Worm (Caenorhabditis elegans): Measurements from ENCODE around the gene C27D6.15.

Gene C27D6.15

ce11 chrII:5148349-5148748, 23.4 kb upstream of the C27D6.15 start, which contains the start of gene F58A6.5:
Gene F58A6.5, minus strand, starts transcription at chrII:5148449.
- TF ChIP-seq nhr-237 (tag; optimal IDR thresholded peaks at IDR 0.05): no peak
- TF ChIP-seq aly-2 (tag; optimal IDR thresholded peaks at IDR 0.05): no peak
- no peak for TF ChIP-seq mab-5 (tag; optimal IDR thresholded peaks at IDR 0.05)
- no peak for TF ChIP-seq ZK546.5 (tag; optimal IDR thresholded peaks at IDR 0.05)
- TF ChIP-seq unc-55 (GFP tag; optimal IDR thresholded peaks at IDR 0.05): no peak
- no peak for TF ChIP-seq blmp-1 (tag; optimal IDR thresholded peaks at IDR 0.05; ENCODE audit: insufficient read depth)
- no peak for TF ChIP-seq nhr-12 (tag; optimal IDR thresholded peaks at IDR 0.05)
- no peak for TF ChIP-seq crh-2 (tag; optimal IDR thresholded peaks at IDR 0.05)
- TF ChIP-seq zag-1 (tag; optimal IDR thresholded peaks at IDR 0.05): no peak

ce11 chrII:5150829-5151228, 20.9 kb upstream of the C27D6.15 start, which contains the start of gene srb-16:
Gene srb-16, minus strand, starts transcription at chrII:5150929.
- TF ChIP-seq nhr-237 (tag; optimal IDR thresholded peaks at IDR 0.05) (no peak), unc-62 (GFP tag; optimal IDR thresholded peaks at IDR 0.05) (no peak), egl-27 (tag; optimal IDR thresholded peaks at IDR 0.05) (no peak), ztf-1 (GFP tag; conservative IDR thresholded peaks at IDR 0.05) (no peak), elt-1 (tag; optimal IDR thresholded peaks at IDR 0.05) (no peak), nhr-77 (tag; optimal IDR thresholded peaks at IDR 0.05) (no peak), crh-2 (tag; optimal IDR thresholded peaks at IDR 0.05) (no peak), sma-9 (GFP tag; optimal IDR thresholded peaks at IDR 0.05) (no peak), sma-9 (tag; optimal IDR thresholded peaks at IDR 0.05) (no peak), ztf-11 (tag; optimal IDR thresholded peaks at IDR 0.05) (no peak), mbf-1 (tag; optimal IDR thresholded peaks at IDR 0.05) (no peak), nhr-21 (tag; optimal IDR thresholded peaks at IDR 0.05) (no peak), C34F6.9 (tag; optimal IDR thresholded peaks at IDR 0.05) (no peak), ama-1 (optimal IDR thresholded peaks at IDR 0.05) (no peak)

- TF ChIP-seq lsy-2 (tag; optimal IDR thresholded peaks at IDR 0.05): no peak
- no peak for TF ChIP-seq snpc-4 (tag; optimal IDR thresholded peaks at IDR 0.05)
- no peak for TF ChIP-seq lin-11 (tag; optimal IDR thresholded peaks at IDR 0.05)
- TF ChIP-seq mdl-1 (tag; optimal IDR thresholded peaks at IDR 0.05): no peak
- TF ChIP-seq nhr-25 (tag; optimal IDR thresholded peaks at IDR 0.05): no peak
- TF ChIP-seq unc-62 (GFP tag; optimal IDR thresholded peaks at IDR 0.05): no peak
Observed at ce11 chrII:5154540-5154939, 17.2 kb upstream of the C27D6.15 start, which contains the start of gene srb-12. Gene srb-12, minus strand, starts transcription at chrII:5154640.

- TF ChIP-seq snpc-4 (tag; optimal IDR thresholded peaks at IDR 0.05) (no peak), nhr-237 (tag; optimal IDR thresholded peaks at IDR 0.05) (no peak), mdl-1 (tag; optimal IDR thresholded peaks at IDR 0.05) (no peak), nhr-12 (tag; optimal IDR thresholded peaks at IDR 0.05) (no peak), nhr-23 (tag; optimal IDR thresholded peaks at IDR 0.05) (no peak), peb-1 (tag; optimal IDR thresholded peaks at IDR 0.05) (no peak), sem-4 (tag; optimal IDR thresholded peaks at IDR 0.05) (no peak), sma-3 (GFP tag; optimal IDR thresholded peaks at IDR 0.05) (no peak), ztf-11 (tag; optimal IDR thresholded peaks at IDR 0.05) (no peak), aly-2 (tag; optimal IDR thresholded peaks at IDR 0.05) (no peak), unc-55 (GFP tag; optimal IDR thresholded peaks at IDR 0.05) (no peak), skn-1 (tag; optimal IDR thresholded peaks at IDR 0.05) (no peak), unc-62 (GFP tag; optimal IDR thresholded peaks at IDR 0.05) (no peak), lin-11 (tag; optimal IDR thresholded peaks at IDR 0.05) (no peak)
Observed at ce11 chrII:5156983-5157382, 14.7 kb upstream of the C27D6.15 start, which contains the start of gene msp-45. Gene msp-45, minus strand, starts transcription at chrII:5157083.

- no peak for TF ChIP-seq ceh-82 (tag; optimal IDR thresholded peaks at IDR 0.05)
- TF ChIP-seq C34F6.9 (tag; optimal IDR thresholded peaks at IDR 0.05): no peak
- TF ChIP-seq skn-1 (tag; optimal IDR thresholded peaks at IDR 0.05): no peak
- TF ChIP-seq sma-9 (GFP tag; optimal IDR thresholded peaks at IDR 0.05): no peak
- no peak for TF ChIP-seq sma-9 (tag; optimal IDR thresholded peaks at IDR 0.05)
- no peak for TF ChIP-seq Y55F3AM.14 (GFP tag; optimal IDR thresholded peaks at IDR 0.05)
- TF ChIP-seq nhr-77 (tag; optimal IDR thresholded peaks at IDR 0.05): no peak
- TF ChIP-seq sma-3 (GFP tag; optimal IDR thresholded peaks at IDR 0.05): no peak
- no peak for TF ChIP-seq mab-5 (tag; optimal IDR thresholded peaks at IDR 0.05)
- TF ChIP-seq peb-1 (tag; optimal IDR thresholded peaks at IDR 0.05): no peak
- no peak for TF ChIP-seq nhr-237 (tag; optimal IDR thresholded peaks at IDR 0.05)
- TF ChIP-seq crh-2 (tag; optimal IDR thresholded peaks at IDR 0.05): no peak
- TF ChIP-seq mbf-1 (tag; optimal IDR thresholded peaks at IDR 0.05): no peak
- no peak for TF ChIP-seq mdl-1 (tag; optimal IDR thresholded peaks at IDR 0.05)
- no peak for TF ChIP-seq nhr-12 (tag; optimal IDR thresholded peaks at IDR 0.05)
- TF ChIP-seq ZK546.5 (tag; optimal IDR thresholded peaks at IDR 0.05): no peak
- TF ChIP-seq aly-2 (tag; optimal IDR thresholded peaks at IDR 0.05): no peak
- no peak for TF ChIP-seq F13H6.1 (tag; optimal IDR thresholded peaks at IDR 0.05)
- no peak for TF ChIP-seq fos-1 (tag; optimal IDR thresholded peaks at IDR 0.05)
- no peak for TF ChIP-seq lsy-2 (tag; optimal IDR thresholded peaks at IDR 0.05)
Observed at ce11 chrII:5157525-5157924, 14.2 kb upstream of the C27D6.15 start, which contains the start of gene srb-13. Gene srb-13, minus strand, starts transcription at chrII:5157625.
